Worm (Caenorhabditis elegans): ENCODE measurements around the gene lin-24.

DNA sequence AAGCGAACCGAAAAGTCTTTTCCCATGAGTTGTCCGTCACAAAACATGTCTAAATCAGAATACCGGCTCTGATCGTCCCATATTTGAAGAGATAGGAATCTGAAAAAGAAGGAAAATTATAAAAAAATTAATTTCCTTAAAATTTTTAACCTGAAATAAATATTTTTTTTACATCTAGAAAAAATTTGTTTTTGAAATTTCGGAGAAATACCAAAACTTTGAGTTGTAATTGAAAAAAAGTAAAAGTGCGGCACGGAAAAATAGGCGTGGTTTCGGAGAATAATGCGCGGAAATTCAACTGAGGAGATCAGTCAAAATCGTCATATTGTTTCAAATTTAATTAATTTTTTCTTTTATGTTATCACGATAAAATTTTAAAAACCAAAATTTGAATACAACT is 39.8 kb upstream of the lin-24 start, which contains the start of gene F11A10.6:
- TF ChIP-seq pha-4 (tag; optimal IDR thresholded peaks at IDR 0.05) (no peak), ceh-82 (tag; optimal IDR thresholded peaks at IDR 0.05) (no peak), fos-1 (tag; optimal IDR thresholded peaks at IDR 0.05) (no peak), egl-5 (tag; optimal IDR thresholded peaks at IDR 0.05) (no peak)
